Worm (Caenorhabditis elegans): ENCODE measurements around the gene K05F1.10.

DNA sequence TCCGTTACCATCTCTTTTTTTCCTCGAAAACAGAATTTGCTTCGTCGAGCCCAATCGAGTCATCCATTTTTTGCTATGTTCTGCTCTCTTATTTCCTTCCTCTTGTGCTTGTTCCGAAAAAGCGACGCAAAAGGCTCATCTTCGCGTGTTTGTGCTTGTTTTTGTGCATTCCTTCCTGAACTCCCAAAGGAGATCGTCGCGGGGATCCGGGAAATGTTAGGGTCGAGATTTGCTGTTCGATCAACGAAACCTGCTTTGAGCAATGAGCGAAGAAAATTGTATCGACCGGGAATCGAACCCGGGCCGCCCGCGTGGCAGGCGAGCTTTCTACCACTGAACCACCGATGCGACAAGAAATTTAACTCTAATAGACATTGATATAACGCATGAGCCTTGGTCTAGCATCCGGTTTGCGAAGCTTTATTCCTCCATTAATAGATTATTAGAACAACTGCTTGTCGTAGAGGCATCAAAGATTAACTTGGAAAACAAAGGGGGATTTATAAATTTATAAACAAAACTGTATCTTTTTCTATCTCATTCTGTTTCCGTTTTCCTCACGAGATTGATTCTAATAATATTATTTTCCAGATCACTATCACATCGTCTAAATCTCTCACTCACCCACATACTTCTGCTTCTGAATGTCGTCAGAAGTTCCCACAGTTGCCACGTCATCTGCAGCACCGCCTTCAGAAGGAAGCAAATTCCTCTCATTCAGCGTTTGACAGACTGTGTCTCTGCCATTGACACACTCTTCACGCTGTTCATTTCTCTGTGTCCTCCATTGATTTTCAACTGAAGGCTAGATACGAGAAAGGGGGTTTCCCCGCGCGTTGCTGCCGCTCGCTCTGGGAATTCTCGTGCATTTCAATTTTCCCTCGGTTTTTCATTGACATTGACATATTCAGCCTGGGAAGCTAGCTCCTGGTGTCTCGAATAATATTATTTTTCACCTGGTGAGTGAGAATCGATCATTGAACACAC is 23.0 kb downstream of the K05F1.10 start, which contains the start of gene K05F1.6:
- no peak for TF ChIP-seq fkh-10 (GFP tag; optimal IDR thresholded peaks at IDR 0.05)
- TF ChIP-seq elt-2 (tag; optimal IDR thresholded peaks at IDR 0.05), result peak; percentile 70
- TF ChIP-seq fos-1 (tag; optimal IDR thresholded peaks at IDR 0.05), result peak; percentile 29
- TF ChIP-seq mef-2 (tag; optimal IDR thresholded peaks at IDR 0.05), result no peak
- TF ChIP-seq unc-62 (GFP tag; optimal IDR thresholded peaks at IDR 0.05), result no peak
- peak; percentile 18 for TF ChIP-seq tbx-2 (tag; optimal IDR thresholded peaks at IDR 0.05)
- TF ChIP-seq nhr-12 (tag; optimal IDR thresholded peaks at IDR 0.05), result no peak
- no peak for TF ChIP-seq zag-1 (tag; optimal IDR thresholded peaks at IDR 0.05)
- peak; percentile 9 for TF ChIP-seq unc-86 (tag; optimal IDR thresholded peaks at IDR 0.05)
- TF ChIP-seq jun-1 (tag; optimal IDR thresholded peaks at IDR 0.05), result peak; percentile 1

Measured in whole organism, L1 larva.